Worm (Caenorhabditis elegans): Measurements from ENCODE around the gene cyp-33C9.

DNA sequence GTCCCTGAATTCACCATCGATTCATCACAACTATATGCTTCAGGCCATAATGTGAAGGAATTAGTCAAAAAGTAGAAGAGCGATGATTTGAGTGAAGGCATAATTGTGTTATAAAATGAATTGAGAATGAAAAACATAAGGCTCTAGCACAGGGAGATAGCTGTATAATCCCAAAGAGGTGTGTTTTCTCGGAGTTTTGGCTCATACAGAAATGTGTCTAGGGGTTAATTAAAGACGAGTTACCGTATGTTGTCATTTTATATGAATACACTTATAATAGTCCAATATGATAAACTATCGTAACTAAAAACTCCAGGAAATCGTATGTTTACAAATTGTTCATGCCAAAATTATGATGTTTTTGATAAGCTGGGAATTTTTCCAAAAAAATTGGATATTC, 13.6 kb downstream of the cyp-33C9 start, which contains the start of gene srt-5:
- TF ChIP-seq dao-5 (tag; optimal IDR thresholded peaks at IDR 0.05): no peak
- no peak for TF ChIP-seq him-1 (tag; optimal IDR thresholded peaks at IDR 0.05)
- TF ChIP-seq W03F9.2 (tag; optimal IDR thresholded peaks at IDR 0.05): no peak
